Fruit fly (Drosophila melanogaster) whole organism, wandering third instar larva: ENCODE data around the gene CG13251.

ENCODE experiments used
- Abd-B ChIP-seq: fragments of >200 bp; optimal IDR thresholded peaks from 2 replicates; lab custom pipeline; 2017; ENCODE audit warnings: missing biosample characterization, missing genetic modification characterization
- CG32264 ChIP-seq: fragments of 200-800 bp; sonication (Bioruptor generic); optimal IDR thresholded peaks from 2 replicates; lab custom pipeline; 2016; ENCODE audit warnings: missing biosample characterization, missing genetic modification characterization
- CG9705 ChIP-seq: fragments of 200-800 bp; sonication (Bioruptor generic); optimal IDR thresholded peaks from 2 replicates; lab custom pipeline; 2018; ENCODE audit warnings: missing biosample characterization, mild to moderate bottlenecking, missing genetic modification characterization
- CrebA ChIP-seq: fragments of 200-800 bp; sonication (Bioruptor generic); optimal IDR thresholded peaks from 2 replicates; lab custom pipeline; 2016; ENCODE audit warnings: missing biosample characterization, mild to moderate bottlenecking, missing genetic modification characterization, borderline replicate concordance
- Dfd ChIP-seq: fragments of >200 bp; optimal IDR thresholded peaks from 2 replicates; lab custom pipeline; 2017; ENCODE audit warnings: missing biosample characterization, missing genetic modification characterization
- Dif ChIP-seq: fragments of 200-275, 200-300 bp; sonication (Bioruptor generic); optimal IDR thresholded peaks from 2 replicates; lab custom pipeline; 2018; ENCODE audit warnings: missing biosample characterization, missing genetic modification characterization; ENCODE audit not compliant: partially characterized antibody
- GATAd ChIP-seq: sonication (Bioruptor generic); optimal IDR thresholded peaks from 2 replicates; lab custom pipeline; 2016; ENCODE audit warnings: missing biosample characterization, missing genetic modification characterization
- HLH106 ChIP-seq: fragments of 200-800 bp; optimal IDR thresholded peaks from 3 replicates; lab custom pipeline; 2019; ENCODE audit warnings: missing biosample characterization, mild to moderate bottlenecking, missing genetic modification characterization, moderate library complexity
- Hnf4 ChIP-seq: fragments of 200-800 bp; sonication (Bioruptor generic); optimal IDR thresholded peaks from 2 replicates; lab custom pipeline; 2016; ENCODE audit warnings: missing biosample characterization, mild to moderate bottlenecking, missing genetic modification characterization
- Hr78 ChIP-seq: fragments of >200 bp; optimal IDR thresholded peaks from 2 replicates; lab custom pipeline; 2017; ENCODE audit warnings: missing biosample characterization, missing genetic modification characterization
- Hr83 ChIP-seq: fragments of 200-300 bp; sonication (Bioruptor generic); optimal IDR thresholded peaks from 2 replicates; lab custom pipeline; 2016; ENCODE audit warnings: missing biosample characterization, mild to moderate bottlenecking, missing genetic modification characterization, moderate library complexity; ENCODE audit not compliant: poor library complexity, severe bottlenecking
- Jra ChIP-seq: sonication (Bioruptor generic); optimal IDR thresholded peaks from 2 replicates; lab custom pipeline; 2016; ENCODE audit warnings: missing biosample characterization, missing genetic modification characterization
- Mio ChIP-seq: sonication (Bioruptor generic); optimal IDR thresholded peaks from 2 replicates; lab custom pipeline; 2016; ENCODE audit warnings: missing biosample characterization, missing genetic modification characterization
- Myc ChIP-seq: fragments of >200 bp; optimal IDR thresholded peaks from 2 replicates; lab custom pipeline; 2017
- N ChIP-seq: fragments of >200 bp; optimal IDR thresholded peaks from 2 replicates; lab custom pipeline; 2018; ENCODE audit warnings: missing biosample characterization, missing external identifiers, missing genetic modification characterization
- OdsH ChIP-seq: fragments of 200-800 bp; sonication (Bioruptor generic); optimal IDR thresholded peaks from 2 replicates; lab custom pipeline; 2016; ENCODE audit warnings: missing biosample characterization, mild to moderate bottlenecking, missing genetic modification characterization
- Rel ChIP-seq, 2 experiments: fragments of 200-800 bp; sonication (Bioruptor generic) in 1 of 2; optimal IDR thresholded peaks; 2 replicates in 1 of 2; 3 replicates in 1 of 2; lab custom pipeline; 2016 to 2019; ENCODE audit warnings: mild to moderate bottlenecking in 2 of 2, missing biosample characterization in 2 of 2, missing genetic modification characterization in 2 of 2, moderate library complexity in 1 of 2
- Sp1 ChIP-seq: fragments of 200-800 bp; sonication (Bioruptor generic); optimal IDR thresholded peaks from 3 replicates; lab custom pipeline; 2019; ENCODE audit warnings: missing biosample characterization, mild to moderate bottlenecking, missing genetic modification characterization, moderate library complexity
- Vsx2 ChIP-seq: fragments of 200-300, 225-300 bp; sonication (Bioruptor generic); optimal IDR thresholded peaks from 2 replicates; lab custom pipeline; 2018; ENCODE audit warnings: missing biosample characterization, missing genetic modification characterization; ENCODE audit not compliant: partially characterized antibody
- br ChIP-seq: fragments of 200-800 bp; sonication (Bioruptor generic); optimal IDR thresholded peaks from 2 replicates; lab custom pipeline; 2016; ENCODE audit warnings: missing biosample characterization, missing genetic modification characterization
- brk ChIP-seq: fragments of 200-800 bp; sonication (Bioruptor generic); optimal IDR thresholded peaks from 2 replicates; lab custom pipeline; 2016; ENCODE audit warnings: missing biosample characterization, mild to moderate bottlenecking, missing genetic modification characterization
- dl ChIP-seq, 2 experiments: fragments of 175-275, 200-275 bp in 1 of 2; fragments of 200-275 bp in 1 of 2; sonication (Bioruptor generic); optimal IDR thresholded peaks; lab custom pipeline; 2018; ENCODE audit warnings: mild to moderate bottlenecking in 2 of 2, missing biosample characterization in 2 of 2, missing genetic modification characterization in 2 of 2, moderate library complexity in 2 of 2; ENCODE audit not compliant: partially characterized antibody in 2 of 2, insufficient read depth in 1 of 2
- dmrt93B ChIP-seq: fragments of 200-800 bp; sonication (Bioruptor generic); optimal IDR thresholded peaks from 2 replicates; lab custom pipeline; 2018; ENCODE audit warnings: missing biosample characterization, mild to moderate bottlenecking, missing genetic modification characterization
- dsf ChIP-seq: sonication (Bioruptor generic); optimal IDR thresholded peaks from 2 replicates; lab custom pipeline; 2016; ENCODE audit warnings: missing biosample characterization, missing genetic modification characterization, borderline replicate concordance
- ey ChIP-seq: fragments of 200-800 bp; sonication (Bioruptor generic); optimal IDR thresholded peaks from 2 replicates; lab custom pipeline; 2016; ENCODE audit warnings: missing biosample characterization, missing genetic modification characterization
- foxo ChIP-seq, 2 experiments: fragments of 200-800 bp; sonication (Bioruptor generic); optimal IDR thresholded peaks; 2 replicates in 1 of 2; 3 replicates in 1 of 2; lab custom pipeline; 2016 to 2017; ENCODE audit warnings: missing biosample characterization in 2 of 2, missing genetic modification characterization in 2 of 2
- fru ChIP-seq: fragments of 200-800 bp; sonication (Bioruptor generic); optimal IDR thresholded peaks from 3 replicates; lab custom pipeline; 2016; ENCODE audit warnings: missing biosample characterization, mild to moderate bottlenecking, missing genetic modification characterization
- h ChIP-seq: fragments of 200-800 bp; sonication (Bioruptor generic); optimal IDR thresholded peaks from 3 replicates; lab custom pipeline; 2016; ENCODE audit warnings: missing biosample characterization, mild to moderate bottlenecking, missing genetic modification characterization
- jim ChIP-seq: fragments of 175-275, 200-325 bp; sonication (Bioruptor generic); optimal IDR thresholded peaks from 2 replicates; lab custom pipeline; 2016; ENCODE audit warnings: missing biosample characterization, mild to moderate bottlenecking, missing genetic modification characterization
- lola ChIP-seq: fragments of >200 bp; optimal IDR thresholded peaks from 2 replicates; lab custom pipeline; 2017; ENCODE audit warnings: missing biosample characterization, missing genetic modification characterization
- pan ChIP-seq: fragments of >200 bp; optimal IDR thresholded peaks from 2 replicates; lab custom pipeline; 2017
- psq ChIP-seq: fragments of 200-800 bp; sonication (Bioruptor generic); optimal IDR thresholded peaks from 3 replicates; lab custom pipeline; 2017; ENCODE audit warnings: missing biosample characterization, mild to moderate bottlenecking, missing genetic modification characterization, moderate library complexity
- rgr ChIP-seq: fragments of 200-800 bp; sonication (Bioruptor generic); optimal IDR thresholded peaks from 3 replicates; lab custom pipeline; 2016; ENCODE audit warnings: missing biosample characterization, mild to moderate bottlenecking, missing genetic modification characterization
- sage ChIP-seq: fragments of 200-800 bp; sonication (Bioruptor generic); optimal IDR thresholded peaks from 2 replicates; lab custom pipeline; 2016; ENCODE audit warnings: missing biosample characterization, mild to moderate bottlenecking, missing genetic modification characterization
- sv ChIP-seq: fragments of 200-800 bp; sonication (Bioruptor generic); optimal IDR thresholded peaks from 3 replicates; lab custom pipeline; 2016; ENCODE audit warnings: missing biosample characterization, missing genetic modification characterization
- tai ChIP-seq: sonication (Bioruptor generic); optimal IDR thresholded peaks from 2 replicates; lab custom pipeline; 2016; ENCODE audit warnings: missing biosample characterization, missing genetic modification characterization
- usp ChIP-seq: fragments of >200 bp; optimal IDR thresholded peaks from 2 replicates; lab custom pipeline; 2017; ENCODE audit warnings: missing biosample characterization, missing genetic modification characterization
- woc ChIP-seq: sonication (Bioruptor generic); optimal IDR thresholded peaks from 2 replicates; lab custom pipeline; 2016; ENCODE audit warnings: missing biosample characterization, mild to moderate bottlenecking, missing genetic modification characterization

CG13251 gene

dm6 chr3L:20685079-20685478 lies 48.1 kb downstream of the CG13251 start:
- TF ChIP-seq CrebA = no peak
- TF ChIP-seq h (GFP tag; lab: Kevin White, UChicago) = no peak
- no peak for TF ChIP-seq pan
- TF ChIP-seq Hnf4 (GFP tag; lab: Kevin White, UChicago) = no peak
- no peak for TF ChIP-seq Hr78
- TF ChIP-seq foxo (GFP tag; optimal IDR thresholded peaks at IDR 0.05; lab: Kevin White, UChicago) = no peak

- TF ChIP-seq sage = no peak
- TF ChIP-seq CG32264 (GFP tag; lab: Kevin White, UChicago) = no peak
- TF ChIP-seq foxo (GFP tag; optimal IDR thresholded peaks at IDR 0.05; lab: Kevin White, UChicago) = peak in 1 of 2 experiments; percentile 7
- peak; percentile 43 for TF ChIP-seq ey (GFP tag; lab: Kevin White, UChicago)
- peak; percentile 26 for TF ChIP-seq h (GFP tag; lab: Kevin White, UChicago)
- TF ChIP-seq CG9705 = no peak
- no peak for TF ChIP-seq usp (GFP tag; lab: Kevin White, UChicago)
- TF ChIP-seq fru = peak; percentile 33
- TF ChIP-seq woc (GFP tag; lab: Kevin White, UChicago) = peak; percentile 37
- no peak for TF ChIP-seq dl (GFP tag; optimal IDR thresholded peaks at IDR 0.05; lab: Kevin White, UChicago; ENCODE audit: insufficient read depth in 1 of 2, partially characterized antibody in 2 of 2)
- peak; percentile 6 for TF ChIP-seq rgr (GFP tag; lab: Kevin White, UChicago)
- peak; percentile 4 for TF ChIP-seq Hnf4 (GFP tag; lab: Kevin White, UChicago)
- TF ChIP-seq OdsH = peak; percentile 28
- TF ChIP-seq, all 38 proteins: peak for 8
Measured at dm6 chr3L:20687134-20687787, 50.3 kb downstream of the CG13251 start.

dm6 chr3L:20688194-20688785 lies 51.3 kb downstream of the CG13251 start:
- TF ChIP-seq sage (no peak), pan (no peak), Hnf4 (GFP tag; lab: Kevin White, UChicago) (no peak), dl (GFP tag; optimal IDR thresholded peaks at IDR 0.05; lab: Kevin White, UChicago; ENCODE audit: insufficient read depth in 1 of 2, partially characterized antibody in 2 of 2) (peak in 1 of 2 experiments; percentile 1), tai (GFP tag; lab: Kevin White, UChicago) (no peak), GATAd (GFP tag; lab: Kevin White, UChicago) (no peak), Hr78 (no peak), Myc (lab: Kevin White, UChicago) (no peak), Dfd (no peak), br (no peak), sv (GFP tag; lab: Kevin White, UChicago) (no peak), dmrt93B (GFP tag; lab: Kevin White, UChicago) (no peak), rgr (GFP tag; lab: Kevin White, UChicago) (no peak), Abd-B (GFP tag; lab: Kevin White, UChicago) (no peak), CG9705 (no peak), Jra (GFP tag; lab: Kevin White, UChicago) (no peak), brk (GFP tag; lab: Kevin White, UChicago) (no peak), N (GFP tag; lab: Kevin White, UChicago) (no peak), CG32264 (GFP tag; lab: Kevin White, UChicago) (no peak), lola (no peak), foxo (GFP tag; optimal IDR thresholded peaks at IDR 0.05; lab: Kevin White, UChicago) (peak in 1 of 2 experiments; percentile 16), Dif (GFP tag; lab: Kevin White, UChicago) (no peak), woc (GFP tag; lab: Kevin White, UChicago) (peak; percentile 75), jim (GFP tag; lab: Kevin White, UChicago) (no peak), psq (peak; percentile 37), Hr83 (no peak), HLH106 (tag; lab: Kevin White, UChicago) (peak; percentile 25), h (GFP tag; lab: Kevin White, UChicago) (peak; percentile 20), Vsx2 (no peak), Rel (GFP tag; optimal IDR thresholded peaks at IDR 0.05; lab: Kevin White, UChicago) (peak; percentile 8), Rel (tag; optimal IDR thresholded peaks at IDR 0.05; lab: Kevin White, UChicago) (no peak), Mio (GFP tag; lab: Kevin White, UChicago) (no peak), Sp1 (GFP tag; lab: Kevin White, UChicago) (peak; percentile 20), dsf (no peak), CrebA (no peak), fru (peak; percentile 55), ey (GFP tag; lab: Kevin White, UChicago) (peak; percentile 41), usp (GFP tag; lab: Kevin White, UChicago) (no peak), OdsH (no peak)
